Worm (Caenorhabditis elegans): ENCODE data around the gene mec-12.

DNA sequence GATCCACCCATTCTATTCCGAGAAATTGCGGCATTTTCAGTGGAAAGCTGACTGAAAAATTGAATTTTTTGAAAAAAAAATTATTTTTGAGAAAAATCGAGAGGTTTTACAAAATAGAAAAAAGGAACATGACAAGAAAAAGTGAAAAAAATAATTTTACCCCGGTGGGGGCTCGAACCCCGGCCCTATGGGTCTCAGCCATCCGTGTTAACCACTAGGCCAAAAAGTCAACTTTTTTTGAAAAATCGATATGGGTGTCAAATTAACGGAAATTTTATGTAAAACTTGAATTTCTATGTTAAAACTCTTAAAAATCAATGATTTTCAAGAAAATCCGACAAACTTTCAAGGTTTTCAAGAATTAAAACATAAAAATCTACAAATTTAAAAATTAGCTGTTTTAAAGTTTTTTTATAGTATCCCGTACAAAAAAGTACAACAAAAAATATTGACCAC, 35.1 kb downstream of the mec-12 start, which contains the start of gene Y53G8B.2:
- TF ChIP-seq skn-1 (tag; optimal IDR thresholded peaks at IDR 0.05) (no peak), zag-1 (tag; optimal IDR thresholded peaks at IDR 0.05) (no peak), ces-1 (GFP tag; optimal IDR thresholded peaks at IDR 0.05) (no peak), lsy-2 (tag; optimal IDR thresholded peaks at IDR 0.05) (no peak), rnt-1 (tag; optimal IDR thresholded peaks at IDR 0.05) (no peak), pax-3 (tag; optimal IDR thresholded peaks at IDR 0.05) (no peak), dpl-1 (GFP tag; optimal IDR thresholded peaks at IDR 0.05) (no peak), aha-1 (tag; optimal IDR thresholded peaks at IDR 0.05) (no peak), nhr-11 (tag; optimal IDR thresholded peaks at IDR 0.05) (no peak)

Data from whole organism, L1 larva.